Worm (Caenorhabditis elegans): ENCODE results near the gene B0496.2.
A peak's percentile ranks its signal among the peaks of the same experiment; 100 is the strongest.

The B0496.2 gene

DNA sequence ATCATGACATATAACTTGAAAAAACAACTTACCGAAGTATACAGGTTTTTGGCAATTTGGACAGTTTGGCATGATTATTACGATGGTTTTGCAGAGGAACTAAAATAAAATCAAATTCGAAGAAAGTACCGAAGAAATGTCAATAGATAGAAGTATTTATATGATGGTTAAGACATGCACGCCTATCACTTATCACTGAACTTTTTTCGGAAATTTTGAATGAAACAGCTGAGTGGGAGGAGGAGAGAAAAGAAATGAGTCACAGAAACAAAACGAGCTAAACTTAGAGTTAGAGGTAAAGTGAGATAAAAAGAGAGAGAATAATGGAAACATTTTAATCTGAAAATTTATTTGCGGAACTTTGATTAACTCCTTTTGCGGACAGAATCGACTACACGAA is 2.4 kb upstream of the B0496.2 start, which contains the start of gene valv-1:
TSS of gene valv-1 (minus strand) at position 101 of the 400 bp plus-strand sequence.
- no peak for TF ChIP-seq mes-4 (tag; optimal IDR thresholded peaks at IDR 0.05)
- TF ChIP-seq nhr-80 (tag; optimal IDR thresholded peaks at IDR 0.05) = peak; percentile 31

ce11 chrIV:7445995-7446394 is 1.7 kb upstream of the B0496.2 start, which contains the start of gene B0496.1:
Gene B0496.1, plus strand, starts transcription at chrIV:7446295.
- TF ChIP-seq bed-1 (GFP tag; IDR thresholded peaks at IDR 0.05) (no peak), efl-1 (GFP tag; optimal IDR thresholded peaks at IDR 0.05) (no peak), aptf-2 (GFP tag; conservative IDR thresholded peaks at IDR 0.05) (no peak), akir-1 (GFP tag; optimal IDR thresholded peaks at IDR 0.05) (no peak), rpc-1 (optimal IDR thresholded peaks at IDR 0.05) (no peak), rpc-1 (tag; optimal IDR thresholded peaks at IDR 0.05) (no peak), lsy-27 (tag; optimal IDR thresholded peaks at IDR 0.05; ENCODE audit: borderline replicate concordance, insufficient read depth) (no peak), snpc-3.4 (tag; optimal IDR thresholded peaks at IDR 0.05) (no peak), unc-62 (GFP tag; optimal IDR thresholded peaks at IDR 0.05) (no peak), lin-26 (GFP tag; IDR thresholded peaks at IDR 0.05) (no peak), tbx-9 (tag; optimal IDR thresholded peaks at IDR 0.05; ENCODE audit: borderline replicate concordance) (no peak), chd-7 (tag; optimal IDR thresholded peaks at IDR 0.05) (no peak), let-526 (GFP tag; IDR thresholded peaks at IDR 0.05) (no peak), pbrm-1 (GFP tag; IDR thresholded peaks at IDR 0.05) (no peak), Y56A3A.18 (GFP tag; IDR thresholded peaks at IDR 0.05) (no peak), ztf-6 (GFP tag; IDR thresholded peaks at IDR 0.05) (no peak)

DNA sequence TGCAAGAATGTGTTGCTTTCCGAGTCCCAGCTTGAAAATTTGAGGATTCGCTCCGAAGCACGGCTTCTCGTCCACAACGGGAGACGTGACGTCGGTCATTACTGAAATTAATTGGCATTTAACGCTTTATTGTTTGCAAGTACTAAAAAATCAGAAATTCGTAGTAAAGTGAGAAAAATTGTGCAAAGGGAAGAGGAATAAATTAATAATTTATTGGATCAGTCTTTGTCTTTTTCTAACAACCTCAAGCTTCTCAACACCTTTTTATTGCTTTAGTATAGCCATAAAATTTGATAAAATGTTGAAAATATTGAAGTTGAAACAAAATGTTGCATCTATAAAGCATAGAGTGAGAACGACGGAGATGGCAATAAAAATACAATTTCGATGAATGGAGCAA is 3.7 kb downstream of the B0496.2 start, which contains the start of gene tes-1:
TSS of gene tes-1 (minus strand) at position 101 of the 400 bp plus-strand sequence.
- TF ChIP-seq cebp-2 (GFP tag; IDR thresholded peaks at IDR 0.05) (no peak), hmg-1.2 (GFP tag; IDR thresholded peaks at IDR 0.05) (no peak), xnd-1 (tag; optimal IDR thresholded peaks at IDR 0.05) (no peak), F39B2.1 (GFP tag; IDR thresholded peaks at IDR 0.05) (no peak), ztf-18 (tag; optimal IDR thresholded peaks at IDR 0.05) (no peak)

- TF ChIP-seq zfh-2 (GFP tag; conservative IDR thresholded peaks at IDR 0.05) (no peak), dox-1 (GFP tag; IDR thresholded peaks at IDR 0.05) (no peak), hlh-12 (tag; optimal IDR thresholded peaks at IDR 0.05) (no peak), dpff-1 (tag; optimal IDR thresholded peaks at IDR 0.05) (no peak), lin-54 (GFP tag; optimal IDR thresholded peaks at IDR 0.05) (no peak), nhr-179 (tag; optimal IDR thresholded peaks at IDR 0.05) (no peak), fkh-3 (tag; optimal IDR thresholded peaks at IDR 0.05) (no peak), mel-28 (tag; optimal IDR thresholded peaks at IDR 0.05; ENCODE audit: borderline replicate concordance) (no peak), bed-1 (GFP tag; IDR thresholded peaks at IDR 0.05) (no peak), egl-44 (GFP tag; IDR thresholded peaks at IDR 0.05) (no peak), F23B12.7 (tag; optimal IDR thresholded peaks at IDR 0.05; ENCODE audit: insufficient read depth) (no peak), dpl-1 (GFP tag; optimal IDR thresholded peaks at IDR 0.05) (no peak), hmg-1.2 (GFP tag; IDR thresholded peaks at IDR 0.05) (no peak), madf-6 (GFP tag; IDR thresholded peaks at IDR 0.05) (no peak), Y95B8A.8 (GFP tag; IDR thresholded peaks at IDR 0.05) (no peak), nfya-2 (GFP tag; IDR thresholded peaks at IDR 0.05) (no peak), nhr-90 (tag; optimal IDR thresholded peaks at IDR 0.05) (no peak), xnd-1 (tag; optimal IDR thresholded peaks at IDR 0.05) (no peak), ceh-27 (GFP tag; optimal IDR thresholded peaks at IDR 0.05) (no peak), unc-130 (GFP tag; optimal IDR thresholded peaks at IDR 0.05) (no peak)
These were observed 6.1 kb downstream of the B0496.2 start for ce11 chrIV:7453661-7454159.

Measured in whole organism, young adult.